Worm (Caenorhabditis elegans) whole organism, mixed stage, embryonic: ENCODE results near the gene daf-9.

Source experiments
- ceh-83 ChIP-seq: fragments of 200-800 bp; sonication (Bioruptor generic); optimal IDR thresholded peaks from 2 replicates; lab custom pipeline; 2018; ENCODE audit warnings: mild to moderate bottlenecking, missing genetic modification characterization, missing compliant biosample characterization
- drap-1 ChIP-seq: fragments of 200-800 bp; sonication (Bioruptor generic); optimal IDR thresholded peaks from 3 replicates; lab custom pipeline; 2018; ENCODE audit warnings: mild to moderate bottlenecking, missing genetic modification characterization, missing compliant biosample characterization
- elt-1 ChIP-seq: sonication (generic microtip); optimal IDR thresholded peaks from 2 replicates; lab custom pipeline; 2017; ENCODE audit warnings: missing genetic modification characterization, mild to moderate bottlenecking, missing compliant biosample characterization, antibody characterized with exemption, moderate library complexity, borderline replicate concordance; ENCODE audit not compliant: insufficient read depth
- ham-2 ChIP-seq: fragments of 200-800 bp; sonication (Bioruptor generic); optimal IDR thresholded peaks from 2 replicates; lab custom pipeline; 2018; ENCODE audit warnings: mild to moderate bottlenecking, missing genetic modification characterization, missing compliant biosample characterization
- lin-13 ChIP-seq: fragments of 150-350 bp; optimal IDR thresholded peaks from 2 replicates; lab custom pipeline; 2014; ENCODE audit warnings: missing biosample characterization, missing genetic modification characterization
- mep-1 ChIP-seq: fragments of 150-350 bp; optimal IDR thresholded peaks from 2 replicates; lab custom pipeline; 2017; ENCODE audit warnings: missing biosample characterization, missing genetic modification reagents, missing genetic modification characterization, inconsistent platforms
- nhr-12 ChIP-seq: fragments of 150-350 bp; optimal IDR thresholded peaks from 2 replicates; lab custom pipeline; 2014; ENCODE audit warnings: missing biosample characterization, missing genetic modification characterization
- nhr-237 ChIP-seq: fragments of 150-350 bp; optimal IDR thresholded peaks from 2 replicates; lab custom pipeline; 2014; ENCODE audit warnings: missing biosample characterization, missing genetic modification characterization
- nhr-28 ChIP-seq: fragments of 150-350 bp; optimal IDR thresholded peaks from 2 replicates; lab custom pipeline; 2014; ENCODE audit warnings: missing biosample characterization, missing genetic modification characterization
- nhr-76 ChIP-seq: sonication (generic microtip); optimal IDR thresholded peaks from 2 replicates; lab custom pipeline; 2017; ENCODE audit warnings: missing biosample characterization, missing genetic modification characterization
- sptf-1 ChIP-seq: sonication (generic microtip); optimal IDR thresholded peaks from 2 replicates; lab custom pipeline; 2017; ENCODE audit warnings: mild to moderate bottlenecking, missing genetic modification characterization, moderate library complexity, missing compliant biosample characterization
- tbx-8 ChIP-seq: fragments of 200-800 bp; sonication (Bioruptor generic); optimal IDR thresholded peaks from 2 replicates; lab custom pipeline; 2018; ENCODE audit warnings: mild to moderate bottlenecking, missing genetic modification characterization, moderate library complexity, missing compliant biosample characterization
- unc-39 ChIP-seq: fragments of 150-350 bp; optimal IDR thresholded peaks from 2 replicates; lab custom pipeline; 2014; ENCODE audit warnings: missing biosample characterization, missing genetic modification characterization
- ztf-11 ChIP-seq: fragments of 150-350 bp; optimal IDR thresholded peaks from 2 replicates; lab custom pipeline; 2014; ENCODE audit warnings: missing biosample characterization, missing genetic modification characterization

ce11 chrX:6173656-6174055 is 23.1 kb upstream of the daf-9 start, which contains the start of gene T25B2.1:
- TF ChIP-seq sptf-1 (tag; lab: Kevin White, UChicago) (no peak), ztf-11 (no peak), lin-13 (no peak), nhr-237 (tag; lab: Kevin White, UChicago) (no peak), tbx-8 (GFP tag; lab: Kevin White, UChicago) (no peak), unc-39 (no peak), nhr-12 (tag; lab: Kevin White, UChicago) (no peak), elt-1 (tag; lab: Kevin White, UChicago) (no peak), ceh-83 (GFP tag; lab: Kevin White, UChicago) (no peak), nhr-76 (no peak), mep-1 (tag; lab: Kevin White, UChicago) (no peak), nhr-28 (tag; lab: Kevin White, UChicago) (no peak), ham-2 (no peak), drap-1 (GFP tag; lab: Kevin White, UChicago) (no peak)
